Worm (Caenorhabditis elegans) whole organism, early embryonic: ENCODE measurements around the gene F46C5.6.

ENCODE experiments used
- B0310.2 ChIP-seq: sonication (generic microtip); optimal IDR thresholded peaks from 2 replicates; lab custom pipeline; 2016; ENCODE audit warnings: mild to moderate bottlenecking, missing genetic modification characterization, missing compliant biosample characterization
- F13C5.2 ChIP-seq: sonication (generic microtip); optimal IDR thresholded peaks from 2 replicates; lab custom pipeline; 2017; ENCODE audit warnings: mild to moderate bottlenecking, missing genetic modification characterization, inconsistent platforms, missing compliant biosample characterization
- aly-1 ChIP-seq: sonication (generic microtip); optimal IDR thresholded peaks from 2 replicates; lab custom pipeline; 2016; ENCODE audit warnings: missing genetic modification characterization, missing compliant biosample characterization
- ama-1 ChIP-seq: fragments of 150-350 bp; optimal IDR thresholded peaks from 2 replicates; lab custom pipeline; 2014
- ceh-13 ChIP-seq: fragments of 200-800 bp; sonication (Bioruptor generic); optimal IDR thresholded peaks from 2 replicates; lab custom pipeline; 2018; ENCODE audit warnings: mild to moderate bottlenecking, missing genetic modification characterization, missing compliant biosample characterization
- ceh-36 ChIP-seq: sonication (generic microtip); optimal IDR thresholded peaks from 2 replicates; lab custom pipeline; 2016; ENCODE audit warnings: missing genetic modification characterization, inconsistent platforms, missing compliant biosample characterization
- ets-7 ChIP-seq: sonication (generic microtip); optimal IDR thresholded peaks from 2 replicates; lab custom pipeline; 2016; ENCODE audit warnings: missing genotype, missing genetic modification characterization, missing compliant biosample characterization
- flt-1 ChIP-seq: fragments of 200-800 bp; sonication (Bioruptor generic); IDR thresholded peaks from 2 replicates; pipeline ENCODE4 v1.3.6; 2022; ENCODE audit warnings: missing genetic modification characterization, missing compliant biosample characterization
- hmbx-1 ChIP-seq: sonication (generic microtip); optimal IDR thresholded peaks from 2 replicates; lab custom pipeline; 2016; ENCODE audit warnings: mild to moderate bottlenecking, missing genetic modification characterization, missing compliant biosample characterization
- hmg-4 ChIP-seq: fragments of 200-800 bp; sonication (Bioruptor generic); optimal IDR thresholded peaks from 2 replicates; lab custom pipeline; 2018; ENCODE audit warnings: mild to moderate bottlenecking, missing genetic modification characterization, missing compliant biosample characterization
- hnd-1 ChIP-seq: sonication (generic microtip); optimal IDR thresholded peaks from 2 replicates; lab custom pipeline; 2016; ENCODE audit warnings: missing genetic modification characterization, missing compliant biosample characterization
- pes-1 ChIP-seq: fragments of 200-800 bp; sonication (Bioruptor generic); IDR thresholded peaks from 2 replicates; pipeline ENCODE4 v1.3.6; 2022; ENCODE audit warnings: missing genetic modification reagents, missing genetic modification characterization, missing compliant biosample characterization
- scrt-1 ChIP-seq: fragments of 200-800 bp; sonication (Bioruptor generic); IDR thresholded peaks from 2 replicates; pipeline ENCODE4 v1.3.6; 2022; ENCODE audit warnings: missing genetic modification characterization, missing compliant biosample characterization
- sea-1 ChIP-seq: fragments of 200-800 bp; sonication (Bioruptor generic); conservative IDR thresholded peaks from 2 replicates; pipeline ENCODE4 v1.3.6; 2022; ENCODE audit warnings: missing genetic modification characterization, missing compliant biosample characterization
- tbx-11 ChIP-seq: fragments of 200-800 bp; sonication (Bioruptor generic); IDR thresholded peaks from 2 replicates; pipeline ENCODE4 v1.3.6; 2022; ENCODE audit warnings: missing genetic modification characterization, missing compliant biosample characterization
- tbx-37 ChIP-seq: fragments of 200-800 bp; sonication (Bioruptor generic); conservative IDR thresholded peaks from 2 replicates; pipeline ENCODE4 v1.3.6; 2022; ENCODE audit warnings: missing genetic modification reagents, missing genetic modification characterization, missing compliant biosample characterization
- tra-4 ChIP-seq: sonication (generic microtip); optimal IDR thresholded peaks from 2 replicates; lab custom pipeline; 2017; ENCODE audit warnings: missing genetic modification characterization, missing compliant biosample characterization

Gene F46C5.6

ce11 chrII:8844465-8845126 is at the start of gene F46C5.6:
Gene F46C5.6 (minus strand): TSS chrII:8844515.
- TF ChIP-seq ceh-36 (tag; lab: Kevin White, UChicago), result no peak
- TF ChIP-seq B0310.2 (tag; lab: Kevin White, UChicago), result no peak
- TF ChIP-seq hmg-4 (GFP tag; lab: Kevin White, UChicago), result no peak
- TF ChIP-seq tbx-11 (GFP tag; lab: Robert Waterston, UW), result no peak
- TF ChIP-seq aly-1 (tag; lab: Kevin White, UChicago), result no peak
- TF ChIP-seq ets-7 (tag; lab: Kevin White, UChicago), result no peak
- TF ChIP-seq scrt-1, result no peak
- no peak for TF ChIP-seq ama-1 (lab: Kevin White, UChicago)
- TF ChIP-seq sea-1, result no peak

DNA sequence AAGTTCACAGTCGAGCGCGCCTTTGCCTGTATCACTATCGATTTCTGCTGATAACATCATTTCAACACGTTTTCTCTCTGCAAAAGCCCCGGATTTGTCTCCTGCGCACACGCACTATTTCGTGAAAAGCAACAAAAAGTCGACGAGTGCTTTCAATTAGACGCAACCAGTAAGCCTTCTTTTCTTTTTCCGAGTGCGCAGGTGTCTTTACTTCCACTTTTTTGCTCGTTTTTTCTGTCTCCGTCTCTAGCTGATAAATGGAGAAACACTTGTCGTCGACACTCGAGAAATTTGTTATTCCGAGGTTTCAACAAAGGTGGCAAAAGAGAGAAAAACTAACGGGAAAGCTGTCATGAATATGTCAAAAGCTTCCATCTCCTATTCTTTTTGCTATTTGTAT is 47.3 kb upstream of the F46C5.6 start:
- no peak for TF ChIP-seq tbx-37 (GFP tag; lab: Robert Waterston, UW)
- TF ChIP-seq ceh-13 (GFP tag; lab: Kevin White, UChicago), result no peak
- TF ChIP-seq B0310.2 (tag; lab: Kevin White, UChicago), result no peak
- no peak for TF ChIP-seq F13C5.2 (tag; lab: Kevin White, UChicago)
- TF ChIP-seq hmbx-1 (tag; lab: Kevin White, UChicago), result no peak
- TF ChIP-seq hmg-4 (GFP tag; lab: Kevin White, UChicago), result no peak
- no peak for TF ChIP-seq ceh-36 (tag; lab: Kevin White, UChicago)
- TF ChIP-seq pes-1 (GFP tag; lab: Robert Waterston, UW), result no peak
- TF ChIP-seq tbx-11 (GFP tag; lab: Robert Waterston, UW), result no peak

- TF ChIP-seq scrt-1 (no peak), ets-7 (tag; lab: Kevin White, UChicago) (no peak), B0310.2 (tag; lab: Kevin White, UChicago) (no peak), hnd-1 (tag; lab: Kevin White, UChicago) (no peak), hmbx-1 (tag; lab: Kevin White, UChicago) (no peak), sea-1 (no peak), hmg-4 (GFP tag; lab: Kevin White, UChicago) (no peak), F13C5.2 (tag; lab: Kevin White, UChicago) (no peak), aly-1 (tag; lab: Kevin White, UChicago) (no peak)
These were observed 46.7 kb upstream of the F46C5.6 start for ce11 chrII:8891042-8891441.

DNA sequence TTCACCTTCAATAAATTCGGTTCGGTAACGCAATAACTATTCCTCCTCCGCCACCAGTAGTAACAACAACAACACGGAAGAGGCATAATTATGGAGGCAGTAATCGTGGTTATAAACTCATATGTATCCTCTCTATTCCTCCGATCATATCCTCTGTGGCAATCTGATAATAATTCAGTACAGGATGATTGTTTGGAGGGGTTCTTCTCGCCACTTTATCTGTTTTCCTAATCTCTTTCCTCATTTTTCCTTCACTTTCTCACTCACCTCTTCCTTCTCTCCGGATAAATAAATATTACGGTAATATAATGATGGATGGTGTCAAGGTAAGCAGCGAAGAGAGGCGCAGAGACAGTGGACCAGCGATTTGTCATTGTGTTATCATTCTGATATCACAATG is 46.2 kb upstream of the F46C5.6 start:
- no peak for TF ChIP-seq sea-1
- TF ChIP-seq hmg-4 (GFP tag; lab: Kevin White, UChicago), result no peak
- no peak for TF ChIP-seq flt-1
- no peak for TF ChIP-seq pes-1 (GFP tag; lab: Robert Waterston, UW)
- no peak for TF ChIP-seq ceh-36 (tag; lab: Kevin White, UChicago)
- TF ChIP-seq F13C5.2 (tag; lab: Kevin White, UChicago), result no peak
- no peak for TF ChIP-seq scrt-1
- no peak for TF ChIP-seq ama-1 (lab: Kevin White, UChicago)

- no peak for TF ChIP-seq hmg-4 (GFP tag; lab: Kevin White, UChicago)
- no peak for TF ChIP-seq ets-7 (tag; lab: Kevin White, UChicago)
- no peak for TF ChIP-seq flt-1
- no peak for TF ChIP-seq tbx-11 (GFP tag; lab: Robert Waterston, UW)
- no peak for TF ChIP-seq ceh-13 (GFP tag; lab: Kevin White, UChicago)
- TF ChIP-seq B0310.2 (tag; lab: Kevin White, UChicago), result no peak
- TF ChIP-seq ceh-36 (tag; lab: Kevin White, UChicago), result no peak
- TF ChIP-seq F13C5.2 (tag; lab: Kevin White, UChicago), result no peak
- TF ChIP-seq tbx-37 (GFP tag; lab: Robert Waterston, UW), result no peak
- TF ChIP-seq ama-1 (lab: Kevin White, UChicago), result no peak
- no peak for TF ChIP-seq pes-1 (GFP tag; lab: Robert Waterston, UW)
- no peak for TF ChIP-seq hmbx-1 (tag; lab: Kevin White, UChicago)
- no peak for TF ChIP-seq hnd-1 (tag; lab: Kevin White, UChicago)
- TF ChIP-seq aly-1 (tag; lab: Kevin White, UChicago), result no peak
These were observed 45.7 kb upstream of the F46C5.6 start for ce11 chrII:8890017-8890416.

- TF ChIP-seq scrt-1, result no peak
- TF ChIP-seq B0310.2 (tag; lab: Kevin White, UChicago), result no peak
These were observed 45.3 kb upstream of the F46C5.6 start for ce11 chrII:8889589-8889988.

DNA sequence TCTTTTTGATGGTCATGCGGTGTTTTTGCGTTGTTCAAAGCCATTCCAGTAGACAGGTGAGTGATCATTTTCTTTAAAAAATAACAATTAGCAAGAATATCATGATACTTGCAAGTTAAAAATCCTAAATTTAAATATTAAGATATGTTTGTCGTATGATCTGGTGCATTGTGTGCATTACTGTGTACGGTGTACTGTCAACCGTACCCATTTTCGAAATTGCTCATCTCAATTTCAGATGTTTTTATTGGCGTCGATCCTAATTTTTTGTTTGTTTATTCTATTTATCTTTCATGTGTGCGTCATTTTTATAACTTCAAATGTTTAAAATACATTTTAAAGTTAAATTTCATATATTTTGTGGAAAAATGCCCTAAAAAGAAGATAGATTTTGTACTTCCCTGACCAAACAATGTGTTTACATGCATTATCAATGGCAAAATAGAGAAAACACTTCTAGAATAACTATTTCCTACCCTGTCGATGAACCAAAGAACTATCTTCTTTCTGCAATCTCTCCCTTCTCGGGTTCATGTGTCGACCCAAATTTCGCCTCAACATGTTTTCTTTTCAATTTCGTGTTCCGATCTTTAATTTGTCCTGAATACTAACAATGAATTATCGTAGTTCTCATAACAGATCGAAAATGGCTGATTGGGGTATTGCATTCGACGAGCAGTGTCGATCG is 40.1 kb upstream of the F46C5.6 start, which contains the start of the genes T07D4.5 and ddx-19:
TSS of gene T07D4.5 (minus strand) at position 71 of the 688 bp plus-strand sequence.
TSS of gene ddx-19 (plus strand) at position 638 of the 688 bp plus-strand sequence.
- TF ChIP-seq ceh-36 (tag; lab: Kevin White, UChicago) (no peak), tbx-37 (GFP tag; lab: Robert Waterston, UW) (no peak), flt-1 (no peak), aly-1 (tag; lab: Kevin White, UChicago) (no peak), hnd-1 (tag; lab: Kevin White, UChicago) (no peak), tbx-11 (GFP tag; lab: Robert Waterston, UW) (no peak), ama-1 (lab: Kevin White, UChicago) (no peak), pes-1 (GFP tag; lab: Robert Waterston, UW) (no peak), hmbx-1 (tag; lab: Kevin White, UChicago) (no peak), tra-4 (tag; lab: Kevin White, UChicago) (no peak), ets-7 (tag; lab: Kevin White, UChicago) (no peak), scrt-1 (no peak), hmg-4 (GFP tag; lab: Kevin White, UChicago) (no peak), ceh-13 (GFP tag; lab: Kevin White, UChicago) (no peak), F13C5.2 (tag; lab: Kevin White, UChicago) (no peak), sea-1 (no peak), B0310.2 (tag; lab: Kevin White, UChicago) (no peak)
